Worm (Caenorhabditis elegans): Measurements from ENCODE around the gene R06F6.8.

Gene R06F6.8

ce11 chrII:10784248-10784647, 35.5 kb downstream of the R06F6.8 start:
- TF ChIP-seq nhr-76 (tag; optimal IDR thresholded peaks at IDR 0.05) = no peak
- TF ChIP-seq nhr-2 (tag; optimal IDR thresholded peaks at IDR 0.05) = peak; percentile 70
- TF ChIP-seq zip-8 (tag; optimal IDR thresholded peaks at IDR 0.05) = peak; percentile 39
- TF ChIP-seq cnd-1 (tag; optimal IDR thresholded peaks at IDR 0.05) = peak; percentile 70

ce11 chrII:10783201-10783962, 36.4 kb downstream of the R06F6.8 start, which contains the start of gene ect-2:
Gene ect-2, minus strand, starts transcription at chrII:10783962.
- no peak for TF ChIP-seq lin-32 (GFP tag; optimal IDR thresholded peaks at IDR 0.05)
- TF ChIP-seq mep-1 (tag; optimal IDR thresholded peaks at IDR 0.05) = no peak
- TF ChIP-seq drap-1 (GFP tag; optimal IDR thresholded peaks at IDR 0.05) = no peak
- no peak for TF ChIP-seq blmp-1 (tag; optimal IDR thresholded peaks at IDR 0.05)
- TF ChIP-seq lsy-2 (tag; optimal IDR thresholded peaks at IDR 0.05) = no peak
- TF ChIP-seq nhr-76 (tag; optimal IDR thresholded peaks at IDR 0.05) = no peak
- peak; percentile 50 for TF ChIP-seq ham-2 (GFP tag; optimal IDR thresholded peaks at IDR 0.05)
- no peak for TF ChIP-seq nhr-237 (tag; optimal IDR thresholded peaks at IDR 0.05)
- no peak for TF ChIP-seq mab-5 (tag; optimal IDR thresholded peaks at IDR 0.05)

- TF ChIP-seq ces-1 (GFP tag; optimal IDR thresholded peaks at IDR 0.05) = no peak
- no peak for TF ChIP-seq lin-13 (tag; optimal IDR thresholded peaks at IDR 0.05)
Observed at ce11 chrII:10778026-10778425, 41.8 kb downstream of the R06F6.8 start, which contains the start of gene mpz-1. Gene mpz-1, minus strand, starts transcription at chrII:10778126.

ce11 chrII:10769291-10769690, 50.5 kb downstream of the R06F6.8 start:
- peak; percentile 88 for TF ChIP-seq ces-1 (GFP tag; optimal IDR thresholded peaks at IDR 0.05)
- no peak for TF ChIP-seq pha-4 (tag; optimal IDR thresholded peaks at IDR 0.05)

ce11 chrII:10767977-10768376, 51.8 kb downstream of the R06F6.8 start:
- TF ChIP-seq mab-5 (tag; optimal IDR thresholded peaks at IDR 0.05) = no peak
- TF ChIP-seq nhr-76 (tag; optimal IDR thresholded peaks at IDR 0.05) = no peak
- TF ChIP-seq elt-3 (tag; optimal IDR thresholded peaks at IDR 0.05) = no peak

ce11 chrII:10766773-10767172, 53.0 kb downstream of the R06F6.8 start:
- TF ChIP-seq drap-1 (GFP tag; optimal IDR thresholded peaks at IDR 0.05) (no peak), ces-1 (GFP tag; optimal IDR thresholded peaks at IDR 0.05) (peak; percentile 79)

ce11 chrII:10765238-10765637, 54.5 kb downstream of the R06F6.8 start:
- TF ChIP-seq flh-1 (GFP tag; optimal IDR thresholded peaks at IDR 0.05) = no peak
- TF ChIP-seq ztf-11 (tag; optimal IDR thresholded peaks at IDR 0.05) = no peak
- TF ChIP-seq nhr-237 (tag; optimal IDR thresholded peaks at IDR 0.05) = no peak
- TF ChIP-seq zip-8 (tag; optimal IDR thresholded peaks at IDR 0.05) = no peak
- TF ChIP-seq elt-1 (tag; optimal IDR thresholded peaks at IDR 0.05; ENCODE audit: borderline replicate concordance, insufficient read depth) = no peak
- no peak for TF ChIP-seq pha-4 (tag; optimal IDR thresholded peaks at IDR 0.05)
- no peak for TF ChIP-seq blmp-1 (tag; optimal IDR thresholded peaks at IDR 0.05)
- TF ChIP-seq ceh-39 (tag; optimal IDR thresholded peaks at IDR 0.05) = no peak
- TF ChIP-seq nhr-76 (tag; optimal IDR thresholded peaks at IDR 0.05) = no peak
- TF ChIP-seq ceh-43 (GFP tag; optimal IDR thresholded peaks at IDR 0.05) = no peak
- TF ChIP-seq sem-2 (GFP tag; optimal IDR thresholded peaks at IDR 0.05) = no peak
- TF ChIP-seq tbx-8 (GFP tag; optimal IDR thresholded peaks at IDR 0.05) = no peak
- no peak for TF ChIP-seq ces-1 (GFP tag; optimal IDR thresholded peaks at IDR 0.05)

Measured in whole organism, mixed stage, embryonic.